Worm (Caenorhabditis elegans) whole organism, late embryonic: ENCODE results near the gene odd-2.

Experiments used
- C08G9.2 ChIP-seq: sonication (generic microtip); optimal IDR thresholded peaks from 2 replicates; lab custom pipeline; 2016; ENCODE audit warnings: mild to moderate bottlenecking, missing genetic modification characterization, moderate library complexity, missing compliant biosample characterization
- K02D7.2 ChIP-seq: sonication (generic microtip); optimal IDR thresholded peaks from 2 replicates; lab custom pipeline; 2017; ENCODE audit warnings: mild to moderate bottlenecking, missing genetic modification characterization, missing compliant biosample characterization
- K09A11.1 ChIP-seq: sonication (generic microtip); optimal IDR thresholded peaks from 2 replicates; lab custom pipeline; 2017; ENCODE audit warnings: antibody characterized with exemption, mild to moderate bottlenecking, missing genetic modification characterization, missing compliant biosample characterization; ENCODE audit not compliant: insufficient read depth
- ama-1 ChIP-seq: fragments of 150-350 bp; optimal IDR thresholded peaks from 2 replicates; lab custom pipeline; 2014
- ceh-19 ChIP-seq: fragments of 200-800 bp; sonication (Bioruptor generic); optimal IDR thresholded peaks from 2 replicates; lab custom pipeline; 2018; ENCODE audit warnings: mild to moderate bottlenecking, missing genetic modification characterization, missing compliant biosample characterization
- ceh-2 ChIP-seq: sonication (generic microtip); optimal IDR thresholded peaks from 2 replicates; lab custom pipeline; 2016; ENCODE audit warnings: missing genotype, missing genetic modification characterization, missing compliant biosample characterization
- ceh-30 ChIP-seq: fragments of 150-350 bp; optimal IDR thresholded peaks from 2 replicates; lab custom pipeline; 2014; ENCODE audit warnings: missing biosample characterization, missing genetic modification characterization
- ceh-31 ChIP-seq: sonication (generic microtip); optimal IDR thresholded peaks from 2 replicates; lab custom pipeline; 2016; ENCODE audit warnings: missing genetic modification characterization, missing compliant biosample characterization
- ceh-45 ChIP-seq: fragments of 200-800 bp; sonication (Bioruptor generic); IDR thresholded peaks from 2 replicates; pipeline ENCODE4 v1.3.6; 2022; ENCODE audit warnings: missing genetic modification reagents, missing genetic modification characterization, missing compliant biosample characterization
- ceh-48 ChIP-seq: sonication (generic microtip); optimal IDR thresholded peaks from 2 replicates; lab custom pipeline; 2016; ENCODE audit warnings: missing genetic modification characterization, inconsistent platforms, missing compliant biosample characterization
- che-1 ChIP-seq: sonication (generic microtip); optimal IDR thresholded peaks from 2 replicates; lab custom pipeline; 2016; ENCODE audit warnings: mild to moderate bottlenecking, missing genetic modification characterization, missing compliant biosample characterization
- elt-2 ChIP-seq: sonication (generic microtip); optimal IDR thresholded peaks from 2 replicates; lab custom pipeline; 2016; ENCODE audit warnings: missing genetic modification reagents, missing genetic modification characterization, missing compliant biosample characterization
- ets-4 ChIP-seq: sonication (generic microtip); optimal IDR thresholded peaks from 2 replicates; lab custom pipeline; 2016; ENCODE audit warnings: missing genetic modification characterization, missing compliant biosample characterization
- fax-1 ChIP-seq: sonication (generic microtip); optimal IDR thresholded peaks from 2 replicates; lab custom pipeline; 2016; ENCODE audit warnings: missing genotype, missing genetic modification characterization, missing compliant biosample characterization
- fkh-10 ChIP-seq: fragments of 150-350 bp; optimal IDR thresholded peaks from 2 replicates; lab custom pipeline; 2014; ENCODE audit warnings: missing biosample characterization, missing genetic modification reagents, missing genetic modification characterization
- fkh-6 ChIP-seq: sonication (generic microtip); optimal IDR thresholded peaks from 2 replicates; lab custom pipeline; 2016; ENCODE audit warnings: missing genetic modification characterization, missing compliant biosample characterization
- gmeb-2 ChIP-seq: sonication (generic microtip); optimal IDR thresholded peaks from 2 replicates; lab custom pipeline; 2016; ENCODE audit warnings: missing genetic modification characterization, inconsistent platforms, missing compliant biosample characterization
- hlh-13 ChIP-seq: fragments of 200-800 bp; sonication (Bioruptor generic); optimal IDR thresholded peaks from 2 replicates; lab custom pipeline; 2018; ENCODE audit warnings: mild to moderate bottlenecking, missing genetic modification characterization, missing compliant biosample characterization
- hlh-15 ChIP-seq: sonication (generic microtip); optimal IDR thresholded peaks from 2 replicates; lab custom pipeline; 2016; ENCODE audit warnings: missing genetic modification characterization, missing compliant biosample characterization
- hlh-30 ChIP-seq: sonication (generic microtip); optimal IDR thresholded peaks from 2 replicates; lab custom pipeline; 2017; ENCODE audit warnings: antibody characterized with exemption, missing genetic modification characterization, missing compliant biosample characterization; ENCODE audit not compliant: insufficient read depth
- lin-11 ChIP-seq: fragments of 200-800 bp; sonication (Bioruptor generic); optimal IDR thresholded peaks from 2 replicates; lab custom pipeline; 2018; ENCODE audit warnings: mild to moderate bottlenecking, missing genetic modification characterization, missing compliant biosample characterization
- nfya-1 ChIP-seq: sonication (generic microtip); optimal IDR thresholded peaks from 2 replicates; lab custom pipeline; 2017; ENCODE audit warnings: missing genetic modification characterization, mild to moderate bottlenecking, missing compliant biosample characterization, antibody characterized with exemption, moderate library complexity
- odd-2 ChIP-seq: sonication (generic microtip); optimal IDR thresholded peaks from 2 replicates; lab custom pipeline; 2017; ENCODE audit warnings: antibody characterized with exemption, mild to moderate bottlenecking, missing genetic modification characterization, missing compliant biosample characterization
- pag-3 ChIP-seq: sonication (generic microtip); optimal IDR thresholded peaks from 2 replicates; lab custom pipeline; 2016; ENCODE audit warnings: missing compliant biosample characterization, missing genetic modification characterization, borderline replicate concordance
- pqm-1 ChIP-seq: sonication (generic microtip); optimal IDR thresholded peaks from 2 replicates; lab custom pipeline; 2016; ENCODE audit warnings: missing genetic modification characterization, missing compliant biosample characterization
- pros-1 ChIP-seq: fragments of 150-350 bp; optimal IDR thresholded peaks from 2 replicates; lab custom pipeline; 2014; ENCODE audit warnings: missing biosample characterization, missing genetic modification reagents, missing genetic modification characterization
- rnt-1 ChIP-seq: sonication (generic microtip); optimal IDR thresholded peaks from 2 replicates; lab custom pipeline; 2016; ENCODE audit warnings: missing genetic modification characterization, missing compliant biosample characterization
- sox-4 ChIP-seq: sonication (generic microtip); optimal IDR thresholded peaks from 2 replicates; lab custom pipeline; 2017; ENCODE audit warnings: mild to moderate bottlenecking, missing genetic modification characterization, inconsistent platforms, missing compliant biosample characterization
- syd-9 ChIP-seq: sonication (generic microtip); optimal IDR thresholded peaks from 2 replicates; lab custom pipeline; 2016; ENCODE audit warnings: mild to moderate bottlenecking, missing genetic modification characterization, moderate library complexity, missing compliant biosample characterization
- ttx-3 ChIP-seq: sonication (generic microtip); optimal IDR thresholded peaks from 2 replicates; lab custom pipeline; 2016; ENCODE audit warnings: missing genetic modification reagents, missing genetic modification characterization, missing compliant biosample characterization
- unc-3 ChIP-seq, 2 experiments: fragments of 200-800 bp in 1 of 2; sonication (Bioruptor generic) in 1 of 2; sonication (generic microtip) in 1 of 2; conservative IDR thresholded peaks in 1 of 2; optimal IDR thresholded peaks in 1 of 2; 2 replicates each; pipeline versions ENCODE4 v1.3.6 to Lab custom; 2016 to 2022; ENCODE audit warnings: missing compliant biosample characterization in 2 of 2, missing genetic modification characterization in 2 of 2, missing genetic modification reagents in 1 of 2
- unc-42 ChIP-seq: sonication (generic microtip); optimal IDR thresholded peaks from 2 replicates; lab custom pipeline; 2016; ENCODE audit warnings: missing genotype, missing genetic modification characterization, missing compliant biosample characterization
- unc-55 ChIP-seq: sonication (generic microtip); optimal IDR thresholded peaks from 2 replicates; lab custom pipeline; 2017; ENCODE audit warnings: missing biosample characterization, missing genetic modification reagents, missing genetic modification characterization
- ztf-16 ChIP-seq: sonication (generic microtip); optimal IDR thresholded peaks from 2 replicates; lab custom pipeline; 2017; ENCODE audit warnings: missing genetic modification characterization, missing compliant biosample characterization

Gene odd-2

ce11 chrX:6184709-6185108 is 24.4 kb upstream of the odd-2 start, which contains the start of gene T13C5.2:
Gene T13C5.2, plus strand, starts transcription at chrX:6185009.
- TF ChIP-seq C08G9.2 (tag; lab: Kevin White, UChicago) (no peak), ztf-16 (tag; lab: Kevin White, UChicago) (no peak), che-1 (tag; lab: Kevin White, UChicago) (no peak), ceh-2 (tag; lab: Kevin White, UChicago) (no peak), elt-2 (tag; lab: Kevin White, UChicago) (no peak)

- TF ChIP-seq ceh-30 = no peak
- TF ChIP-seq pros-1 (tag; lab: Kevin White, UChicago) = no peak
- TF ChIP-seq odd-2 (tag; lab: Kevin White, UChicago) = no peak
- TF ChIP-seq sox-4 (tag; lab: Kevin White, UChicago) = no peak
- TF ChIP-seq ttx-3 (tag; lab: Kevin White, UChicago) = no peak
- no peak for TF ChIP-seq ceh-48 (tag; lab: Kevin White, UChicago)
- no peak for TF ChIP-seq elt-2 (tag; lab: Kevin White, UChicago)
- TF ChIP-seq unc-55 = no peak
- TF ChIP-seq rnt-1 (tag; lab: Kevin White, UChicago) = no peak
- TF ChIP-seq K02D7.2 = no peak
- no peak for TF ChIP-seq ama-1 (lab: Kevin White, UChicago)
- TF ChIP-seq unc-42 (tag; lab: Kevin White, UChicago) = no peak
- no peak for TF ChIP-seq hlh-30 (tag; lab: Kevin White, UChicago)
- TF ChIP-seq hlh-13 (GFP tag; lab: Kevin White, UChicago) = no peak
- no peak for TF ChIP-seq pqm-1 (tag; lab: Kevin White, UChicago)
- TF ChIP-seq gmeb-2 = no peak
- no peak for TF ChIP-seq ceh-19 (GFP tag; lab: Kevin White, UChicago)
- no peak for TF ChIP-seq lin-11
- TF ChIP-seq K09A11.1 (tag; lab: Kevin White, UChicago) = no peak
- no peak for TF ChIP-seq fax-1
Observed at ce11 chrX:6180293-6180692, 20.0 kb upstream of the odd-2 start, which contains the start of gene T13C5.7. Gene T13C5.7, plus strand, starts transcription at chrX:6180593.

- TF ChIP-seq fkh-10 = no peak
- TF ChIP-seq nfya-1 (tag; lab: Kevin White, UChicago) = no peak
- no peak for TF ChIP-seq ztf-16 (tag; lab: Kevin White, UChicago)
- no peak for TF ChIP-seq unc-3 (GFP tag; conservative IDR thresholded peaks at IDR 0.05; lab: Robert Waterston, UW)
- no peak for TF ChIP-seq unc-3 (tag; optimal IDR thresholded peaks at IDR 0.05; lab: Kevin White, UChicago)
- TF ChIP-seq syd-9 = no peak
- TF ChIP-seq, all 69 proteins: peak for 0
Observed at ce11 chrX:6178989-6179388, 18.7 kb upstream of the odd-2 start.

- TF ChIP-seq ceh-45 = no peak
Observed at ce11 chrX:6177944-6178566, 17.7 kb upstream of the odd-2 start, which contains the start of the genes T25B2.4 and T13C5.3. Gene T25B2.4, plus strand, starts transcription at chrX:6178244. Gene T13C5.3, plus strand, starts transcription at chrX:6178516.

- TF ChIP-seq fkh-6 (tag; lab: Kevin White, UChicago) = no peak
- no peak for TF ChIP-seq ceh-31 (tag; lab: Kevin White, UChicago)
- TF ChIP-seq unc-3 (GFP tag; conservative IDR thresholded peaks at IDR 0.05; lab: Robert Waterston, UW) = no peak
- no peak for TF ChIP-seq unc-3 (tag; optimal IDR thresholded peaks at IDR 0.05; lab: Kevin White, UChicago)
- TF ChIP-seq pag-3 (tag; lab: Kevin White, UChicago) = no peak
- no peak for TF ChIP-seq ets-4
- TF ChIP-seq ama-1 (lab: Kevin White, UChicago) = no peak
- no peak for TF ChIP-seq syd-9
- no peak for TF ChIP-seq hlh-15 (tag; lab: Kevin White, UChicago)
- TF ChIP-seq, all 69 proteins: peak for 0
Observed at ce11 chrX:6175829-6176228, 15.5 kb upstream of the odd-2 start, which contains the start of gene T25B2.3. Gene T25B2.3, plus strand, starts transcription at chrX:6176129.
